Worm (Caenorhabditis elegans) whole organism, early embryonic: ENCODE results near the gene ZK688.9.
A peak's percentile ranks its signal among the peaks of the same experiment; 100 is the strongest.

Experiments
- B0310.2 ChIP-seq: sonication (generic microtip); optimal IDR thresholded peaks from 2 replicates; lab custom pipeline; 2016; ENCODE audit warnings: mild to moderate bottlenecking, missing genetic modification characterization, missing compliant biosample characterization
- F13C5.2 ChIP-seq: sonication (generic microtip); optimal IDR thresholded peaks from 2 replicates; lab custom pipeline; 2017; ENCODE audit warnings: mild to moderate bottlenecking, missing genetic modification characterization, inconsistent platforms, missing compliant biosample characterization
- aly-1 ChIP-seq: sonication (generic microtip); optimal IDR thresholded peaks from 2 replicates; lab custom pipeline; 2016; ENCODE audit warnings: missing genetic modification characterization, missing compliant biosample characterization
- ama-1 ChIP-seq: fragments of 150-350 bp; optimal IDR thresholded peaks from 2 replicates; lab custom pipeline; 2014
- ceh-13 ChIP-seq: fragments of 200-800 bp; sonication (Bioruptor generic); optimal IDR thresholded peaks from 2 replicates; lab custom pipeline; 2018; ENCODE audit warnings: mild to moderate bottlenecking, missing genetic modification characterization, missing compliant biosample characterization
- ceh-36 ChIP-seq: sonication (generic microtip); optimal IDR thresholded peaks from 2 replicates; lab custom pipeline; 2016; ENCODE audit warnings: missing genetic modification characterization, inconsistent platforms, missing compliant biosample characterization
- ets-7 ChIP-seq: sonication (generic microtip); optimal IDR thresholded peaks from 2 replicates; lab custom pipeline; 2016; ENCODE audit warnings: missing genotype, missing genetic modification characterization, missing compliant biosample characterization
- flt-1 ChIP-seq: fragments of 200-800 bp; sonication (Bioruptor generic); IDR thresholded peaks from 2 replicates; pipeline ENCODE4 v1.3.6; 2022; ENCODE audit warnings: missing genetic modification characterization, missing compliant biosample characterization
- hmbx-1 ChIP-seq: sonication (generic microtip); optimal IDR thresholded peaks from 2 replicates; lab custom pipeline; 2016; ENCODE audit warnings: mild to moderate bottlenecking, missing genetic modification characterization, missing compliant biosample characterization
- hmg-4 ChIP-seq: fragments of 200-800 bp; sonication (Bioruptor generic); optimal IDR thresholded peaks from 2 replicates; lab custom pipeline; 2018; ENCODE audit warnings: mild to moderate bottlenecking, missing genetic modification characterization, missing compliant biosample characterization
- hnd-1 ChIP-seq: sonication (generic microtip); optimal IDR thresholded peaks from 2 replicates; lab custom pipeline; 2016; ENCODE audit warnings: missing genetic modification characterization, missing compliant biosample characterization
- pes-1 ChIP-seq: fragments of 200-800 bp; sonication (Bioruptor generic); IDR thresholded peaks from 2 replicates; pipeline ENCODE4 v1.3.6; 2022; ENCODE audit warnings: missing genetic modification reagents, missing genetic modification characterization, missing compliant biosample characterization
- scrt-1 ChIP-seq: fragments of 200-800 bp; sonication (Bioruptor generic); IDR thresholded peaks from 2 replicates; pipeline ENCODE4 v1.3.6; 2022; ENCODE audit warnings: missing genetic modification characterization, missing compliant biosample characterization
- sea-1 ChIP-seq: fragments of 200-800 bp; sonication (Bioruptor generic); conservative IDR thresholded peaks from 2 replicates; pipeline ENCODE4 v1.3.6; 2022; ENCODE audit warnings: missing genetic modification characterization, missing compliant biosample characterization
- tbx-11 ChIP-seq: fragments of 200-800 bp; sonication (Bioruptor generic); IDR thresholded peaks from 2 replicates; pipeline ENCODE4 v1.3.6; 2022; ENCODE audit warnings: missing genetic modification characterization, missing compliant biosample characterization
- tbx-37 ChIP-seq: fragments of 200-800 bp; sonication (Bioruptor generic); conservative IDR thresholded peaks from 2 replicates; pipeline ENCODE4 v1.3.6; 2022; ENCODE audit warnings: missing genetic modification reagents, missing genetic modification characterization, missing compliant biosample characterization
- tra-4 ChIP-seq: sonication (generic microtip); optimal IDR thresholded peaks from 2 replicates; lab custom pipeline; 2017; ENCODE audit warnings: missing genetic modification characterization, missing compliant biosample characterization

ZK688.9 gene

DNA sequence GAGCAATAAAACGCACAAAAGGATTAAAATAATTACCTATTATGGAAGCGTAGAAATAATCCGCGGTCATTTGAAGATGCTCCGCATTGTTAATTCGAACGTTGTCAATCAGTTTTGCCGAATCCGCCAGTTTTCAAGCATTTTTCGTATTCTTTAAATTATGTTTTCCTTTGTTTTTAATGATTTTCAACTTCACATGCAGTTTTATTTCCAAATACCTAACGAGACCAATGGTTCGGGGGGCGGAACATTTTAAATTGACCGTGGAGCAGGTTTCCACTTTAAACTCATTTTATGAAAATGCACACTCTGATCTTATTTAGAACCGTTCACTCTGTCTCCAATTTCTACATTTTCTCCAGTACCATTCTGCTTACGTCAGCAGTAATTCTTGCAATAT is 11.9 kb upstream of the ZK688.9 start, which contains the start of gene ZK688.4:
ZK688.4 (plus strand) TSS at position 301 of the 400 bp plus-strand sequence.
- TF ChIP-seq ceh-13 (no peak), sea-1 (no peak), F13C5.2 (no peak), aly-1 (tag; lab: Kevin White, UChicago) (no peak), ets-7 (no peak), ceh-36 (tag; lab: Kevin White, UChicago) (no peak), tra-4 (tag; lab: Kevin White, UChicago) (no peak), flt-1 (GFP tag; lab: Robert Waterston, UW) (no peak), hmg-4 (no peak), pes-1 (GFP tag; lab: Robert Waterston, UW) (no peak), hnd-1 (tag; lab: Kevin White, UChicago) (no peak), B0310.2 (tag; lab: Kevin White, UChicago) (no peak), hmbx-1 (tag; lab: Kevin White, UChicago) (no peak), scrt-1 (GFP tag; lab: Robert Waterston, UW) (no peak), tbx-37 (GFP tag; lab: Robert Waterston, UW) (no peak), ama-1 (lab: Kevin White, UChicago) (no peak), tbx-11 (no peak)

DNA sequence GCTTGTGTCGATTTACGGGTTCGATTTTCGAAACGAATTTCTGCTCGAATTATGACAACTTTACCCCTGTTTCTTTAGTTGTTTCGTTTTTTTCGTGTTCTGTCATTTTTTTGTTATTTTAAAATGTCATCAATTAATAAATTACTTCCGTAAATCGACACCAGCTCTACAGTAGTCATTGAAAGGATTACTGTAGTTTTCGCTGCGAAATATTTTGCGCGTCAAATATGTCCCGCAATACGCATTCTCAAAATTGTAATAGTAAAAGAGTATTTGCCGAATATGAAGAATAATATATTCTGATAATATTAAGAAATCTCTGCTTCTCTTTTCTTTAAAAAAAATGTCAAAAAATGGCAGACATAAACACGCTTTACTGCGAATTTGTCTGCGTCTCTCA is 10.4 kb upstream of the ZK688.9 start:
- no peak for TF ChIP-seq ceh-36 (tag; lab: Kevin White, UChicago)
- no peak for TF ChIP-seq tbx-37 (GFP tag; lab: Robert Waterston, UW)
- TF ChIP-seq tra-4 (tag; lab: Kevin White, UChicago), result no peak
- TF ChIP-seq flt-1 (GFP tag; lab: Robert Waterston, UW), result no peak
- TF ChIP-seq F13C5.2, result no peak
- no peak for TF ChIP-seq ets-7
- no peak for TF ChIP-seq aly-1 (tag; lab: Kevin White, UChicago)
- TF ChIP-seq pes-1 (GFP tag; lab: Robert Waterston, UW), result no peak
- no peak for TF ChIP-seq tbx-11
- TF ChIP-seq sea-1, result no peak
- no peak for TF ChIP-seq ceh-13
- no peak for TF ChIP-seq scrt-1 (GFP tag; lab: Robert Waterston, UW)
- TF ChIP-seq hmbx-1 (tag; lab: Kevin White, UChicago), result no peak
- no peak for TF ChIP-seq hmg-4
- no peak for TF ChIP-seq B0310.2 (tag; lab: Kevin White, UChicago)
- TF ChIP-seq ama-1 (lab: Kevin White, UChicago), result no peak
- no peak for TF ChIP-seq hnd-1 (tag; lab: Kevin White, UChicago)

- TF ChIP-seq aly-1 (tag; lab: Kevin White, UChicago), result no peak
- no peak for TF ChIP-seq flt-1 (GFP tag; lab: Robert Waterston, UW)
- TF ChIP-seq sea-1, result no peak
- TF ChIP-seq ama-1 (lab: Kevin White, UChicago), result no peak
- no peak for TF ChIP-seq tbx-11
- TF ChIP-seq ceh-36 (tag; lab: Kevin White, UChicago), result no peak
- TF ChIP-seq tbx-37 (GFP tag; lab: Robert Waterston, UW), result no peak
- no peak for TF ChIP-seq B0310.2 (tag; lab: Kevin White, UChicago)
Measured at ce11 chrIII:7892333-7892732, 9.5 kb upstream of the ZK688.9 start.

ce11 chrIII:7891573-7892306 is 8.9 kb upstream of the ZK688.9 start, which contains the start of the genes ZK688.5 and fahd-1:
Gene ZK688.5 (minus strand): TSS chrIII:7891623.
Gene fahd-1 (plus strand): TSS chrIII:7892256.
- TF ChIP-seq ceh-13, result no peak
- TF ChIP-seq pes-1 (GFP tag; lab: Robert Waterston, UW), result no peak
- no peak for TF ChIP-seq B0310.2 (tag; lab: Kevin White, UChicago)
- TF ChIP-seq F13C5.2, result peak; percentile 10
- no peak for TF ChIP-seq tbx-37 (GFP tag; lab: Robert Waterston, UW)
- no peak for TF ChIP-seq tbx-11
- TF ChIP-seq sea-1, result peak; percentile 58; the same call in 1 of the 2 replicates
- TF ChIP-seq ets-7, result no peak
- no peak for TF ChIP-seq ama-1 (lab: Kevin White, UChicago)
- TF ChIP-seq hmg-4, result no peak
- TF ChIP-seq hmbx-1 (tag; lab: Kevin White, UChicago), result no peak
- TF ChIP-seq aly-1 (tag; lab: Kevin White, UChicago), result no peak

ce11 chrIII:7889036-7889435 is 6.2 kb upstream of the ZK688.9 start:
- TF ChIP-seq tbx-37 (GFP tag; lab: Robert Waterston, UW) (no peak), tra-4 (tag; lab: Kevin White, UChicago) (no peak), hmbx-1 (tag; lab: Kevin White, UChicago) (no peak), ceh-36 (tag; lab: Kevin White, UChicago) (no peak), hmg-4 (no peak), scrt-1 (GFP tag; lab: Robert Waterston, UW) (no peak), F13C5.2 (no peak), ceh-13 (no peak), aly-1 (tag; lab: Kevin White, UChicago) (no peak), B0310.2 (tag; lab: Kevin White, UChicago) (no peak), hnd-1 (tag; lab: Kevin White, UChicago) (no peak), flt-1 (GFP tag; lab: Robert Waterston, UW) (no peak), ets-7 (no peak), sea-1 (no peak), pes-1 (GFP tag; lab: Robert Waterston, UW) (no peak), tbx-11 (no peak), ama-1 (lab: Kevin White, UChicago) (no peak)

DNA sequence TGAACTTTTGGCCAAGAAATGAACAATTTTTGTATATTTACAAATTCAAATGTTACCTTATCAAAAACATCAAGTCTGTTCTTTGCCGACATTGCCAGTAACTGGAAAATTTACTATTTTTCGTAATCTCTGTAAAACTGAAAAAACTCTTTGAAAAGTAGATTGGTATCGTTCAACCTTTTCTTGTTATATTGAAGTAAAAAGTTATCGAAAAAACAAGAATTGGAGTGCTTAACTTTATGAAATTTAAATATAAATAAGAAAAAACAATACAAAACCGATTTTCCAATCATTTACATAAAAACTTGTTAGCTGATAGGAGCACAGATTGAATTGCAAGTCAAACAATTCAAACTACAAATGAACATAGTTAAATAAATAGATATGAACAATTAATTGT is 2.1 kb upstream of the ZK688.9 start, which contains the start of gene ZK688.11:
ZK688.11 (minus strand) TSS at position 101 of the 400 bp plus-strand sequence.
- TF ChIP-seq ceh-36 (tag; lab: Kevin White, UChicago), result no peak
- no peak for TF ChIP-seq sea-1
- no peak for TF ChIP-seq tbx-37 (GFP tag; lab: Robert Waterston, UW)
- TF ChIP-seq aly-1 (tag; lab: Kevin White, UChicago), result no peak
- no peak for TF ChIP-seq ceh-13
- no peak for TF ChIP-seq ets-7
- TF ChIP-seq ama-1 (lab: Kevin White, UChicago), result no peak
